Fruit fly (Drosophila melanogaster): ENCODE measurements around the gene CG4452.
A peak's percentile ranks its signal among the peaks of the same experiment; 100 is the strongest.

The CG4452 gene

dm6 chr3L:9358713-9359040, 8.5 kb upstream of the CG4452 start, which contains the start of the genes UGP and Svip (continued):
- no peak for TF ChIP-seq Dif (GFP tag; optimal IDR thresholded peaks at IDR 0.05; ENCODE audit: partially characterized antibody)
- TF ChIP-seq rgr (GFP tag; optimal IDR thresholded peaks at IDR 0.05): peak; percentile 36
- TF ChIP-seq pan (optimal IDR thresholded peaks at IDR 0.05): no peak

- no peak for TF ChIP-seq lola (GFP tag; optimal IDR thresholded peaks at IDR 0.05)
- TF ChIP-seq woc (GFP tag; optimal IDR thresholded peaks at IDR 0.05): no peak
- no peak for TF ChIP-seq Rel (GFP tag; optimal IDR thresholded peaks at IDR 0.05)
- peak; percentile 87 for TF ChIP-seq Rel (tag; optimal IDR thresholded peaks at IDR 0.05)
- peak; percentile 28 for TF ChIP-seq Dif (GFP tag; optimal IDR thresholded peaks at IDR 0.05; ENCODE audit: partially characterized antibody)
- TF ChIP-seq fru (GFP tag; optimal IDR thresholded peaks at IDR 0.05): no peak
- peak; percentile 42 for TF ChIP-seq rgr (GFP tag; optimal IDR thresholded peaks at IDR 0.05)
- no peak for TF ChIP-seq sage (GFP tag; optimal IDR thresholded peaks at IDR 0.05)
- no peak for TF ChIP-seq dmrt93B (GFP tag; optimal IDR thresholded peaks at IDR 0.05)
- no peak for TF ChIP-seq CG9705 (GFP tag; optimal IDR thresholded peaks at IDR 0.05)
- no peak for TF ChIP-seq Hr83 (GFP tag; optimal IDR thresholded peaks at IDR 0.05; ENCODE audit: poor library complexity, severe bottlenecking)
- TF ChIP-seq ey (GFP tag; optimal IDR thresholded peaks at IDR 0.05): no peak
- TF ChIP-seq Sp1 (GFP tag; optimal IDR thresholded peaks at IDR 0.05): peak; percentile 51
- TF ChIP-seq dl (GFP tag; optimal IDR thresholded peaks at IDR 0.05; ENCODE audit: insufficient read depth in 1 of 2, partially characterized antibody in 2 of 2): peak in 1 of 2 experiments; percentile 35
- no peak for TF ChIP-seq sv (GFP tag; optimal IDR thresholded peaks at IDR 0.05)
- no peak for TF ChIP-seq CG32264 (GFP tag; optimal IDR thresholded peaks at IDR 0.05)
Measured at dm6 chr3L:9360217-9360692, 6.9 kb upstream of the CG4452 start, which contains the start of gene Pdxk. Pdxk (plus strand) TSS chr3L:9360316.

dm6 chr3L:9361894-9362293, 5.3 kb upstream of the CG4452 start, which contains the start of gene CG34456:
CG34456 (plus strand) TSS chr3L:9362108.
- TF ChIP-seq Dif (GFP tag; optimal IDR thresholded peaks at IDR 0.05; ENCODE audit: partially characterized antibody) (no peak), Rel (GFP tag; optimal IDR thresholded peaks at IDR 0.05) (no peak), Rel (tag; optimal IDR thresholded peaks at IDR 0.05) (peak; percentile 83), Vsx2 (GFP tag; optimal IDR thresholded peaks at IDR 0.05; ENCODE audit: partially characterized antibody) (no peak), dsf (GFP tag; optimal IDR thresholded peaks at IDR 0.05; ENCODE audit: borderline replicate concordance) (no peak), sage (GFP tag; optimal IDR thresholded peaks at IDR 0.05) (no peak), br (GFP tag; optimal IDR thresholded peaks at IDR 0.05) (peak; percentile 51)

- TF ChIP-seq N (GFP tag; optimal IDR thresholded peaks at IDR 0.05) (no peak), CG32264 (GFP tag; optimal IDR thresholded peaks at IDR 0.05) (no peak), Myc (optimal IDR thresholded peaks at IDR 0.05) (no peak), rgr (GFP tag; optimal IDR thresholded peaks at IDR 0.05) (no peak), jim (GFP tag; optimal IDR thresholded peaks at IDR 0.05) (no peak), sage (GFP tag; optimal IDR thresholded peaks at IDR 0.05) (peak; percentile 27), Abd-B (GFP tag; optimal IDR thresholded peaks at IDR 0.05) (no peak), ey (GFP tag; optimal IDR thresholded peaks at IDR 0.05) (no peak)
Measured at dm6 chr3L:9364131-9364530, 3.0 kb upstream of the CG4452 start, which contains the start of gene mRRF1. mRRF1 (plus strand) TSS chr3L:9364350.

- TF ChIP-seq Hr83 (GFP tag; optimal IDR thresholded peaks at IDR 0.05; ENCODE audit: poor library complexity, severe bottlenecking): no peak
- TF ChIP-seq CG9705 (GFP tag; optimal IDR thresholded peaks at IDR 0.05): no peak
- TF ChIP-seq Rel (GFP tag; optimal IDR thresholded peaks at IDR 0.05): no peak
- TF ChIP-seq Rel (tag; optimal IDR thresholded peaks at IDR 0.05): peak; percentile 88
- peak; percentile 22 for TF ChIP-seq Sp1 (GFP tag; optimal IDR thresholded peaks at IDR 0.05)
Measured at dm6 chr3L:9367431-9367867, 272 bp downstream of the CG4452 start.

dm6 chr3L:9368665-9369064, 1.5 kb downstream of the CG4452 start:
- no peak for TF ChIP-seq rgr (GFP tag; optimal IDR thresholded peaks at IDR 0.05)
- TF ChIP-seq CG9705 (GFP tag; optimal IDR thresholded peaks at IDR 0.05): no peak

- TF ChIP-seq brk (GFP tag; optimal IDR thresholded peaks at IDR 0.05) (peak; percentile 61), Mio (GFP tag; optimal IDR thresholded peaks at IDR 0.05) (no peak), woc (GFP tag; optimal IDR thresholded peaks at IDR 0.05) (peak; percentile 61), OdsH (GFP tag; optimal IDR thresholded peaks at IDR 0.05) (peak; percentile 43), h (GFP tag; optimal IDR thresholded peaks at IDR 0.05) (peak; percentile 40), foxo (GFP tag; optimal IDR thresholded peaks at IDR 0.05) (peak in 1 of 2 experiments; percentile 66), psq (GFP tag; optimal IDR thresholded peaks at IDR 0.05) (peak; percentile 39), Abd-B (GFP tag; optimal IDR thresholded peaks at IDR 0.05) (no peak), sv (GFP tag; optimal IDR thresholded peaks at IDR 0.05) (peak; percentile 43), Hnf4 (GFP tag; optimal IDR thresholded peaks at IDR 0.05) (peak; percentile 68), Myc (optimal IDR thresholded peaks at IDR 0.05) (no peak), ey (GFP tag; optimal IDR thresholded peaks at IDR 0.05) (peak; percentile 23), Dif (GFP tag; optimal IDR thresholded peaks at IDR 0.05; ENCODE audit: partially characterized antibody) (no peak), Sp1 (GFP tag; optimal IDR thresholded peaks at IDR 0.05) (peak; percentile 54), Hr83 (GFP tag; optimal IDR thresholded peaks at IDR 0.05; ENCODE audit: poor library complexity, severe bottlenecking) (no peak), sage (GFP tag; optimal IDR thresholded peaks at IDR 0.05) (peak; percentile 30), Jra (GFP tag; optimal IDR thresholded peaks at IDR 0.05) (peak; percentile 51), HLH106 (tag; optimal IDR thresholded peaks at IDR 0.05) (peak; percentile 56), dsf (GFP tag; optimal IDR thresholded peaks at IDR 0.05; ENCODE audit: borderline replicate concordance) (peak; percentile 32), rgr (GFP tag; optimal IDR thresholded peaks at IDR 0.05) (peak; percentile 43), Rel (GFP tag; optimal IDR thresholded peaks at IDR 0.05) (no peak), Rel (tag; optimal IDR thresholded peaks at IDR 0.05) (peak; percentile 58), br (GFP tag; optimal IDR thresholded peaks at IDR 0.05) (peak; percentile 20)
Measured at dm6 chr3L:9370907-9371365, 3.8 kb downstream of the CG4452 start, which contains the start of gene Fdx1. Fdx1 (minus strand) TSS chr3L:9371238.
